Worm (Caenorhabditis elegans) whole organism, early embryonic: ENCODE results near the gene ceh-27.

ENCODE experiments used
- B0310.2 ChIP-seq: sonication (generic microtip); optimal IDR thresholded peaks from 2 replicates; lab custom pipeline; 2016; ENCODE audit warnings: mild to moderate bottlenecking, missing genetic modification characterization, missing compliant biosample characterization
- aly-1 ChIP-seq: sonication (generic microtip); optimal IDR thresholded peaks from 2 replicates; lab custom pipeline; 2016; ENCODE audit warnings: missing genetic modification characterization, missing compliant biosample characterization
- ama-1 ChIP-seq: fragments of 150-350 bp; optimal IDR thresholded peaks from 2 replicates; lab custom pipeline; 2014
- hmg-4 ChIP-seq: fragments of 200-800 bp; sonication (Bioruptor generic); optimal IDR thresholded peaks from 2 replicates; lab custom pipeline; 2018; ENCODE audit warnings: mild to moderate bottlenecking, missing genetic modification characterization, missing compliant biosample characterization
- hnd-1 ChIP-seq: sonication (generic microtip); optimal IDR thresholded peaks from 2 replicates; lab custom pipeline; 2016; ENCODE audit warnings: missing genetic modification characterization, missing compliant biosample characterization
- pes-1 ChIP-seq: fragments of 200-800 bp; sonication (Bioruptor generic); IDR thresholded peaks from 2 replicates; pipeline ENCODE4 v1.3.6; 2022; ENCODE audit warnings: missing genetic modification reagents, missing genetic modification characterization, missing compliant biosample characterization
- scrt-1 ChIP-seq: fragments of 200-800 bp; sonication (Bioruptor generic); IDR thresholded peaks from 2 replicates; pipeline ENCODE4 v1.3.6; 2022; ENCODE audit warnings: missing genetic modification characterization, missing compliant biosample characterization
- sea-1 ChIP-seq: fragments of 200-800 bp; sonication (Bioruptor generic); conservative IDR thresholded peaks from 2 replicates; pipeline ENCODE4 v1.3.6; 2022; ENCODE audit warnings: missing genetic modification characterization, missing compliant biosample characterization
- tra-4 ChIP-seq: sonication (generic microtip); optimal IDR thresholded peaks from 2 replicates; lab custom pipeline; 2017; ENCODE audit warnings: missing genetic modification characterization, missing compliant biosample characterization

- TF ChIP-seq B0310.2 (tag; lab: Kevin White, UChicago) (no peak), sea-1 (GFP tag; lab: Robert Waterston, UW) (no peak), tra-4 (tag; lab: Kevin White, UChicago) (no peak), hnd-1 (tag; lab: Kevin White, UChicago) (no peak), ama-1 (no peak), scrt-1 (GFP tag; lab: Robert Waterston, UW) (no peak), hmg-4 (no peak), aly-1 (tag; lab: Kevin White, UChicago) (no peak), pes-1 (GFP tag; lab: Robert Waterston, UW) (no peak)
Observed at ce11 chrV:11677030-11677429, 12.1 kb upstream of the ceh-27 start.
